Fruit fly (Drosophila melanogaster) Kc167 (cell line): ENCODE measurements around the gene CG13933.

ENCODE experiments used
- Myc ChIP-seq: fragments of >200 bp; optimal IDR thresholded peaks from 2 replicates; lab custom pipeline; 2017; ENCODE audit warnings: missing external identifiers
- Sin3A ChIP-seq: fragments of >200 bp; optimal IDR thresholded peaks from 2 replicates; lab custom pipeline; 2018; ENCODE audit warnings: missing external identifiers
- h ChIP-seq: fragments of >200 bp; optimal IDR thresholded peaks from 3 replicates; lab custom pipeline; 2018; ENCODE audit warnings: missing external identifiers
- insv ChIP-seq: fragments of >200 bp; optimal IDR thresholded peaks from 3 replicates; lab custom pipeline; 2018; ENCODE audit warnings: missing external identifiers
- psq ChIP-seq: fragments of >200 bp; optimal IDR thresholded peaks from 2 replicates; lab custom pipeline; 2017; ENCODE audit warnings: missing external identifiers
- ttk ChIP-seq: sonication (Bioruptor generic); optimal IDR thresholded peaks from 2 replicates; lab custom pipeline; 2017; ENCODE audit warnings: missing external identifiers

- no peak for TF ChIP-seq Sin3A
- TF ChIP-seq psq (lab: Kevin White, UChicago): no peak
- TF ChIP-seq Myc (lab: Kevin White, UChicago): no peak
- TF ChIP-seq insv (lab: Kevin White, UChicago): no peak
- no peak for TF ChIP-seq h (lab: Kevin White, UChicago)
- TF ChIP-seq ttk (lab: Kevin White, UChicago): no peak
These were observed 37.0 kb downstream of the CG13933 start, which contains the start of gene PIG-Wb for dm6 chr3L:1737898-1738322.
